Worm (Caenorhabditis elegans) whole organism, L4/young adult: ENCODE results near the gene vab-7.

Experiments
- W03F9.2 ChIP-seq: fragments of 150-350 bp; optimal IDR thresholded peaks from 2 replicates; lab custom pipeline; 2014; ENCODE audit warnings: missing biosample characterization, missing genetic modification characterization
- him-1 ChIP-seq: sonication (generic microtip); optimal IDR thresholded peaks from 2 replicates; lab custom pipeline; 2016; ENCODE audit warnings: missing genotype, missing genetic modification reagents, missing genetic modification characterization, missing compliant biosample characterization

ce11 chrIII:10908543-10908942 lies 11.6 kb upstream of the vab-7 start:
- TF ChIP-seq him-1 (no peak), W03F9.2 (tag; lab: Kevin White, UChicago) (no peak)
